Fruit fly (Drosophila melanogaster): ENCODE measurements around the gene CG43336.
A peak's percentile ranks its signal among the peaks of the same experiment; 100 is the strongest.

CG43336 gene

DNA sequence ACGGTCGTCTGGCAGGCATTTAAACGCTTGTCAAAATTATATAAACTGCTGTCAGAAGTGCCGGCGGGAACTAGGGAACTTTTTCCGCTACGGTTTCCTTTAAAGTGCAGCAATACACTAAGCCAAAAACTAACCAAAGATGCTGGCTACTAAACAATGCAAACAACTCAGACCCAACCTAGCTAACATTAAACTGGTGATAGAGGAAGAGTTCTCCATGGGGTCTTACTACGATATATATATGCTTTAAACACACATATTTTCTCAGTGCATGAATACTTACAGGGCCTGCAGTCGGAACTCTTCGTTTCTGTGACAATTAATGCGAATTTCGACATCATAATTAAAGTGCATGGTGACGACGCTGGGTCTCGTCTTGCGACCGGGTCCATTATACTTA lies 6.0 kb upstream of the CG43336 start:
- TF ChIP-seq CG8478 (optimal IDR thresholded peaks at IDR 0.05) = no peak
- TF ChIP-seq pan (optimal IDR thresholded peaks at IDR 0.05) = no peak
- TF ChIP-seq Dll (optimal IDR thresholded peaks at IDR 0.05) = no peak
- no peak for TF ChIP-seq usp (GFP tag; optimal IDR thresholded peaks at IDR 0.05)
- no peak for TF ChIP-seq psq (optimal IDR thresholded peaks at IDR 0.05)
- TF ChIP-seq EcR (GFP tag; optimal IDR thresholded peaks at IDR 0.05) = no peak

DNA sequence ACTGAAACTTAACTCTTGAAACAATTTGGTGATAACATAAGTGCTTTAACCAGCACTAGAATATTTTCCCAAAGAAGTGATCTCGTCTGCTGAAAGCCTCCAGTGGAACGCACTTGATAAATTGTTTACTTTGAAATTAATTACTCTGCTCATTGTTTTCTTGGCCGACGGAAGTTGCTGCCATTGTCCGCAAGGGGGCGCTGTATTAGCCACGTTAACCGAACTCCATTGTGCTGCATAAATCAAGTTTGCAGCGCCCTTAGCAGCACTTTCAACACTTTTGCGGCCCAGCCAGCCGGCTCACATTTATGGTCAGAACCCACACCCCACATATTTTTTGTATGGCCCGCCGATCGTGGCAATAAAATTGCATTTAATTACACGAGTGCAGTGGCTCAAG lies 4.5 kb upstream of the CG43336 start:
- TF ChIP-seq EcR (GFP tag; optimal IDR thresholded peaks at IDR 0.05) (no peak), Dll (optimal IDR thresholded peaks at IDR 0.05) (no peak), psq (optimal IDR thresholded peaks at IDR 0.05) (no peak), usp (GFP tag; optimal IDR thresholded peaks at IDR 0.05) (no peak), CG8478 (optimal IDR thresholded peaks at IDR 0.05) (no peak), pan (optimal IDR thresholded peaks at IDR 0.05) (no peak)

DNA sequence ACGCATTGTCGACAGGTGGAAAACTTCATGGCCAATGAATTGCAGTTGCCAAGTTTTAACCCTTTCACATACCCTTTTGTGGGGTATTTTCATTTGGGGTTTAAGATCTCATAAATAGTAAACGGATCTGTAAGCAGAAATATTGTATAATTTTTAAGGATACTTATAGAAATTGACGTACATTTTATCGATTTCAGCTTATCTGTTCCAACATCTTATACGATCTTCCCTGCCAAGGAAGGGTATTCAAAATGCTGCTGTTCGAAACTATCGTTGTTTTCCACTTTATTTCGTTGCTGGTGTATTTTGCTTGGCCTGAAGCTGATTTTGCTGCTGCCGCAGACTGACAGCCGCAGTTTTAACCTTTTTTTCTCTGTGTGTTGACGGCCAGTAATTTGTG lies 2.8 kb upstream of the CG43336 start:
- no peak for TF ChIP-seq EcR (GFP tag; optimal IDR thresholded peaks at IDR 0.05)
- TF ChIP-seq Dll (optimal IDR thresholded peaks at IDR 0.05) = no peak
- TF ChIP-seq pan (optimal IDR thresholded peaks at IDR 0.05) = no peak
- no peak for TF ChIP-seq psq (optimal IDR thresholded peaks at IDR 0.05)
- TF ChIP-seq CG8478 (optimal IDR thresholded peaks at IDR 0.05) = no peak

DNA sequence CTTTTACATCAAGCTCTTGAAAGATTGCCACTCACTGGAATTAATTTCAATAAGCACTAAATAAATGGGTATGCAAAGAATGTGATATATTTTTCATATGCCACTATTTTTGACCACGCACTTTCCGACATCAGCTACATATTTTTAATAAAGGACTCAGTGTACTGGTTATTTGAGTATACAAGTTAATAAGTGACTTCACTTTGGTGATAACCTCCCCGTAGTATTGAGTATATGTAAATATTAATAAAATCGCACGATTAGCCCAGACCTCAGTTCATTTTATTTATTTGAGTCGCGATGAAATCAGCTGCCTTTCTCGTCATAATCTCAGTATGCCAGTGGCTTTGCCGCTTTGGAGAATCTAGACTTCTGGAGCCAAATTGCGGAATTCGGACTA lies 1.8 kb upstream of the CG43336 start, which contains the start of gene CG43335:
Gene CG43335 (plus strand): TSS at position 301 of the 400 bp plus-strand sequence.
- no peak for TF ChIP-seq psq (optimal IDR thresholded peaks at IDR 0.05)
- no peak for TF ChIP-seq CG8478 (optimal IDR thresholded peaks at IDR 0.05)
- TF ChIP-seq Dll (optimal IDR thresholded peaks at IDR 0.05) = no peak
- TF ChIP-seq usp (GFP tag; optimal IDR thresholded peaks at IDR 0.05) = no peak

DNA sequence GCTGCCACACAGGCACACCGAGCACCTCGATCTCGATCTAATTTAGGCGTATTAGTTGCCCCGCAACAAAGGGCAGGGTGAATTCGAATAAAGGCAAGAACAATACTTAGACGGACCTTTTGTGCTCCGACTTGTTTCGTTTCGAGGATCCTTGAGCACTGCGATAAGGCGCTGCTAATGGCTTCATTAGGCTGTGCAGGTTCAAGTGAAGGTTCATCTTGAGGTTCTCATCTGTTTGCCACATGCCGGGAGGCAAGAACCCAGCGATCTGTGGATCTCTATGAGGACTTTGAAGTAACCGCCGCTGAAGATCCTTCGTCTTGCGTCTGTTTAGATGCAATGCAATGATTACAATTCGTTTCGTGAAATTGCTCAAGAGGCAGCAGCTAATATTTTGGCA lies 3.0 kb downstream of the CG43336 start:
- no peak for TF ChIP-seq psq (optimal IDR thresholded peaks at IDR 0.05)
- TF ChIP-seq Dll (optimal IDR thresholded peaks at IDR 0.05) = no peak

DNA sequence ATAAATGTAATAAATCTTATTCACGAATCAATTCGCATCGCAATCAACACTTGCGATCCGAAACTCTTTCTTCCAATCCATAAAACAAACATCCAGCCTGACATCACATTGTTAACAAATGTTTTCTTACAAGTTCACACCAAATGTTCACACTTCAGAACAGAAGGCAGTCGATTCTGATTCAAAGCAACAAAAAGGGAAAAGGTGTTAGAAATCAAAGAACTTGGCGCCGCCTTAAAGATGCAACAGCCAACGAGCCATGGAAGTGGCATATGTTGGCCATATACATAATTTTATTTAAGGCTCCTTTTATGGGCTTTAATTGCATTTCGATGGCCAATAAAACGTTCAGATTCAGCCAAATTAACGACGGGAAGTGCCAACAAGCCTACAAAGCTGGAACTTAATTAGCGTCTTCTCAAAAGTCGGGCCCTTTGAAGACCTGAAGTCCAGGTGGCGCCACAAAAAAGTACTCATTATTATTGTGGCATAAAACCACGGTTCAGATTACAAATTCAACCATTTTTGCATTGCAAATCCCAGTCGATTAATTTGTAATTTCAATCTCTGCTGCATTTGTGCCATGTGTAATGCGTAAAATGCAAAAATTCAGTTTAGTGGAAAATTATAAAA lies 4.5 kb downstream of the CG43336 start:
- TF ChIP-seq pan (optimal IDR thresholded peaks at IDR 0.05) (no peak), CG8478 (optimal IDR thresholded peaks at IDR 0.05) (no peak), psq (optimal IDR thresholded peaks at IDR 0.05) (no peak), Dll (optimal IDR thresholded peaks at IDR 0.05) (no peak), EcR (GFP tag; optimal IDR thresholded peaks at IDR 0.05) (no peak), usp (GFP tag; optimal IDR thresholded peaks at IDR 0.05) (no peak)

DNA sequence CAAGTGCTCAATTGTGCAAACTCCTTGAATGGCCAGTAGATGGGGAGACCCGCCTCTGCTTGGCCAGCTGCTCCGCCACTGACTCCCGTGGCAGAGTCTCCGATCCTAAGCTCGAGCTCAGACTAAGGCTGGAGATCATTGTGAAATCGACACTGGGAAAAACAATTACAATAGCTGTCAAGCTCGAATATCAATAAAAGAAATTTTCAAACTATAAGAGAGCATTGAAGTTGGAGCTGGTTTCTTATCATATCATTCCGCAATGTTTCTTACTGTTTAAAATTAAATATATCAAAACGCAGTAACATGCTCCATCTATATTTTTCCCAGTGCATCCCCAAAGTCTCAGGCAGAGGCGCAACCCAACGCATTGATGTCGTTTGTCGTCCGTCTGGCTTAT lies 5.8 kb downstream of the CG43336 start:
- TF ChIP-seq CG8478 (optimal IDR thresholded peaks at IDR 0.05) = no peak

DNA sequence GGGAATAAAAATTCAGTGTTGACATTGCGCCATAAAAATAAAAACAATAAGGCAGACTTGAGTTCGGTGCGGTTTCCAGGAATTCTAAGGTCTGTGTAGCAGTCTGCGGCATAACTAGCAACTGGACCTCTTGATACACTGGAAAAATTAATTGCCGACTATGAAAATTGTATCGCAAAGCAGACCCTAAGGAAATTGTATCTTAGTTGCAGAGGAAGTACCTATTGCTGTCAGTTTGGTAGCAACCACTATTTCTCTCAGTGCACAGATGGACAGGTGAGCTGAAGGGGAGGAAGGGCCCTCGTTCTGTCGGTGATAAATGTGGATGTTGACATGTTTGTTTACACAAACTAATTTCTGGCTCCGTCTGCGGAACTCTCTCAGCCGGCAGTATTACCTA lies 7.8 kb downstream of the CG43336 start:
- no peak for TF ChIP-seq Dll (optimal IDR thresholded peaks at IDR 0.05)
- TF ChIP-seq usp (GFP tag; optimal IDR thresholded peaks at IDR 0.05) = no peak
- TF ChIP-seq psq (optimal IDR thresholded peaks at IDR 0.05) = no peak
- TF ChIP-seq CG8478 (optimal IDR thresholded peaks at IDR 0.05) = no peak
- no peak for TF ChIP-seq pan (optimal IDR thresholded peaks at IDR 0.05)
- TF ChIP-seq EcR (GFP tag; optimal IDR thresholded peaks at IDR 0.05) = no peak

DNA sequence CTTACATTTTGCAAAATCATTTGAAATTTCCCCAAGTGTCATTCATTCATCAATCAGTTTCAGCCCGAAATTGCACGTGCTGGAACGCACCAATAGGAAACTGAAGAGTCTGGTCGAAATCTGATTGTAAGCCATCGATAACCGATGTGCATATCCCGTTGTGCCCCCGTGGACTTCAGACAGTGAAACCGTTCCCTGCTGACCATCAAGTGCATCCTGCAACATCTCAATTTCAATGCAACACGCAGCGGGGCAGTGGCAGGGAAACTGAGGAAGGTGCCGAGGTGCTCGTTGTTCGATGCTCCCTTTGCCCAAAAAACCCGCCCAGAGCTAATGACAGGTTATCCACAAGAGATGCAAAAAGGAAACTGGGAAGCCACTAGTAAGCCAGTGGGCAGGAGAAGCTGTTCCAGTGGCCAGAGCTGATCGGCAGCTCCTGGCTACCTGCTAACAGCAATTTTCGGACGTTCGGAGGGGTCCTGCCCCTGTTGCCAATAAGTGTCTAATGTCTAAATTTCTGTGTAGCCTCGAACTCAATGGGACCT lies 10.0 kb downstream of the CG43336 start:
- TF ChIP-seq Dll (optimal IDR thresholded peaks at IDR 0.05) (peak; percentile 46), usp (GFP tag; optimal IDR thresholded peaks at IDR 0.05) (no peak)

DNA sequence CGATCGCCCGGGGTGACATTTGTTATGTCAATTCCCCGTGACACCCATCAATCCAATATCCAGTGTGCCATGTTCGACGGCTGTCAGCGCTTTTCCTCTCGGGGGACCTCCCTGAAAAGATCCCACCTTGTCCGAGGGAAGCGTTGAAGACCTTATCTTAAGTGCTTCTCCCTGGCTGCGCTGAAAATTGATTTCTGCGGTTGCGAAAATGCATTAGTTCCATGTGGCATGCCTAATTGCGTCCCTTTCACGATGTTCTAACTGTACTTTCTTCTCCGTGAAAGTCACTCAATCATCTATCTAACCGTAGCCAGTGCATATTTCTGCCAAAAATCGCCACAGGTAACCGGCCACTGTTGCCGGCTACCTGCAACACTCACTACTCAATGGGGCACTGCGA lies 11.9 kb downstream of the CG43336 start:
- TF ChIP-seq CG8478 (optimal IDR thresholded peaks at IDR 0.05) = no peak
- TF ChIP-seq usp (GFP tag; optimal IDR thresholded peaks at IDR 0.05) = no peak
- TF ChIP-seq Dll (optimal IDR thresholded peaks at IDR 0.05) = no peak
- TF ChIP-seq EcR (GFP tag; optimal IDR thresholded peaks at IDR 0.05) = no peak
- TF ChIP-seq pan (optimal IDR thresholded peaks at IDR 0.05) = no peak
- TF ChIP-seq psq (optimal IDR thresholded peaks at IDR 0.05) = no peak

DNA sequence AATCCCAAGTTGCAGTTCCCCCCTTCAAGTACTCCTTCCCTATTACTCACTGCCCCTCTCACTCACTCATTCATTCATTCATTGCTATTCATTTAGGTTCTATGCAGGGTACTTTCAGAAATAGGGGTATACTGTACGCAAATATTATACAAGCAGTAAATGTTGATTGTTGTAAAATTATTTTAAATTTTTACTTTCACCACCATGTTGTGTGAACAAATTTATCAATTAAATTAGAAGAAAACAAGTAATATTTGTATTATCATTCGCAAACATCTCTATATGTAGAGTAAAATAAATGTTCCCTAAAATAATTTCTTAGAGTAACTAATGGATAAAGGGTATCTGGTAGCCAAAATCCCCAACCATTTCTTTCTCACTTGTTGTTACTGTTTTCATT lies 13.3 kb downstream of the CG43336 start:
- no peak for TF ChIP-seq Dll (optimal IDR thresholded peaks at IDR 0.05)
- TF ChIP-seq usp (GFP tag; optimal IDR thresholded peaks at IDR 0.05) = no peak
- TF ChIP-seq pan (optimal IDR thresholded peaks at IDR 0.05) = no peak
- TF ChIP-seq EcR (GFP tag; optimal IDR thresholded peaks at IDR 0.05) = no peak
- no peak for TF ChIP-seq psq (optimal IDR thresholded peaks at IDR 0.05)
- no peak for TF ChIP-seq CG8478 (optimal IDR thresholded peaks at IDR 0.05)

DNA sequence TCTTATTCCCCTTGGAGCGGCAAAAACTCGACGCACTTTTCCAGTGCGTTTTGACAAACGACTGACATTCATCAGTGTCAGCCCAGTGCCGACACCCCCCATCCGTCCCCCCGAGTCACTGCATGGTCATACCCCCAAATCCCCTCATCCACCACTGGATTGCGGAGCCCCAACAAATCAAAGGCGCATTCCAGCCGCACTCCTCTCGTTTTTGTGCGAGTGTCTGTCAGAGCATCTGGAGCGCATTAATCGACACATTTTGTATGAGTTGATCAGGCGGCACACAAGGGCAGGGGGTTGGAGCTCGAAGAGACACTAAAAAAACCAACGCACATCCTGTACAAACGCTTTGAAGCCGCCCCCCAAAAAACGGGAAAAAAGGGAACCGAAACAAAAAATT lies 13.7 kb downstream of the CG43336 start:
- no peak for TF ChIP-seq pan (optimal IDR thresholded peaks at IDR 0.05)
- TF ChIP-seq psq (optimal IDR thresholded peaks at IDR 0.05) = no peak
- TF ChIP-seq usp (GFP tag; optimal IDR thresholded peaks at IDR 0.05) = no peak
- TF ChIP-seq Dll (optimal IDR thresholded peaks at IDR 0.05) = peak; percentile 9

DNA sequence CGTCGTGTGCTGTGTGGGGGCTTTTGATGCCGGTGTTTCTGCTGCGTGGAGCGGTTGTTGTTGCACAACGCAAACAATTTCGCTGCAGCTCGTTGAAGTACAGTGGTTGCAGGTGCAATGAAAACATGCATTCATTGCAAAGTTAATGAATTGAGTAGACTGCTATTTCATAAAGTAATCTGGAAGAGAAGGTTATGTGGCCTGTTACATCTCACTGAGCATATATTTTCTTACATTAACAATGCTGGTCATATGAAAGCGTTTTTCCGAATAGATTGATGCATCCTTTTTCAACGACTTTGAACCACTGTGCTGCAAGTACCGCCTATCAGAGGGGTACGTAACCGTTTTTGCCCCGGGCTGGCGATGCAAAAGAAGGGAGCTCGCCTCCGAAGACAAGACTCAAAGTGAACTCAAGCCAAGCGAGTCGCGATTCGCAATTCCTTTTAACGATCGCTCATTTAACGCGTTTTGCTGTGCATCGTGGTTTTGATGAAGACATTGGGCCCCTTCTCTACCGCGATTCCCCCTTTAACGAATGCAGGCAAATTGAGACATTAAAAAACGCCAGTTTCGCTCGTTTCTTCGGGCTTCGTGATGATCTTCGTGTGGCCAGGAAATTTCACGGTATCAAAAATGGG lies 14.9 kb downstream of the CG43336 start:
- TF ChIP-seq Dll (optimal IDR thresholded peaks at IDR 0.05) (peak; percentile 79), usp (GFP tag; optimal IDR thresholded peaks at IDR 0.05) (no peak), EcR (GFP tag; optimal IDR thresholded peaks at IDR 0.05) (no peak), psq (optimal IDR thresholded peaks at IDR 0.05) (no peak)
